Fruit fly (Drosophila melanogaster): ENCODE data around the gene CG43448.
A peak's percentile ranks its signal among the peaks of the same experiment; 100 is the strongest.

Gene CG43448

DNA sequence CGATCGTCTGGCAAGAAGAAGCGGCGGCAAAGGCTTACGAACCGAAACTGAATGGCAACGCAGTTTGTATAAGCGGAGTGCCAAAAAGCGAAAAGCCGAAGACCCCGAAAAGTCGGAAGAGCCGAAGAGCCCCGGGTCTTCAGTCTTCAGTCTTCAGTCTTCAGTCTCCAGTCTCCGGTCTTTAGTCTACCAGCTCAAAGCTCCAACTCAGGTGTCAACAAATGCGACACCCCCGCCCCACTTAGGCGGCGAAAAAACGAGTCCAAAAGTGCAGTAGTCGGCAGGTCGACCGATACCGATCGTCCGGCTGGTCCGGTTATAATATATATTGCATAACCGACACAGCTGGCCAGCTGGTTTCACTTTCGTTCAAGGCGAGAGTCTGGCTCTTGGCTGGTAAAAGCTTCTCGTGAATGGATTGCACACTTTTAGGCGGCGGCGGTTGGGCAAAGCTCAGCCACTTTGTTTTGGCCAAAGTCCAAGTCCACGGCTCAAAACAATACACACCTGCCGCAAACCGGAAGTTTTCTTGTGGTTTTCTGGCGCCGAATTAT lies 5.8 kb upstream of the CG43448 start, which contains the start of gene CG9737 (continued):
- peak; percentile 98 for TF ChIP-seq CG6854 (GFP tag; optimal IDR thresholded peaks at IDR 0.05)
- TF ChIP-seq CG8319 (GFP tag; optimal IDR thresholded peaks at IDR 0.05), result peak; percentile 37
- peak; percentile 82 for TF ChIP-seq eg (GFP tag; IDR thresholded peaks at IDR 0.05)
- peak; percentile 92 for TF ChIP-seq CG6276 (GFP tag; optimal IDR thresholded peaks at IDR 0.05)
- peak; percentile 90 for TF ChIP-seq Eip78C (GFP tag)
- peak; percentile 24 for TF ChIP-seq CG3032 (tag; optimal IDR thresholded peaks at IDR 0.05)
- TF ChIP-seq esn (GFP tag; optimal IDR thresholded peaks at IDR 0.05), result peak; percentile 44
- peak; percentile 71 for TF ChIP-seq spab (GFP tag; optimal IDR thresholded peaks at IDR 0.05)
- peak; percentile 99 for TF ChIP-seq vri (GFP tag; optimal IDR thresholded peaks at IDR 0.05)
- TF ChIP-seq CG10631 (GFP tag; optimal IDR thresholded peaks at IDR 0.05), result no peak
- no peak for TF ChIP-seq Gug (GFP tag; IDR thresholded peaks at IDR 0.05)
- TF ChIP-seq dac (GFP tag; optimal IDR thresholded peaks at IDR 0.05), result peak; percentile 50
- peak; percentile 0 for TF ChIP-seq fd85E (GFP tag; optimal IDR thresholded peaks at IDR 0.05)
- TF ChIP-seq fkh (GFP tag; optimal IDR thresholded peaks at IDR 0.05), result no peak
- peak; percentile 39 for TF ChIP-seq CG11762 (GFP tag; optimal IDR thresholded peaks at IDR 0.05; ENCODE audit: insufficient read depth)

dm6 chr3R:30240245-30240644 lies 2.7 kb upstream of the CG43448 start:
- TF ChIP-seq Blimp-1 (GFP tag; optimal IDR thresholded peaks at IDR 0.05) (peak; percentile 69), Lpt (GFP tag; optimal IDR thresholded peaks at IDR 0.05) (no peak), Hr38 (GFP tag; optimal IDR thresholded peaks at IDR 0.05) (no peak), CG1621 (tag; optimal IDR thresholded peaks at IDR 0.05) (no peak), CG8319 (GFP tag; optimal IDR thresholded peaks at IDR 0.05) (no peak), CG6276 (GFP tag; optimal IDR thresholded peaks at IDR 0.05) (no peak), salr (GFP tag; optimal IDR thresholded peaks at IDR 0.05) (no peak), eg (GFP tag; IDR thresholded peaks at IDR 0.05) (no peak)

DNA sequence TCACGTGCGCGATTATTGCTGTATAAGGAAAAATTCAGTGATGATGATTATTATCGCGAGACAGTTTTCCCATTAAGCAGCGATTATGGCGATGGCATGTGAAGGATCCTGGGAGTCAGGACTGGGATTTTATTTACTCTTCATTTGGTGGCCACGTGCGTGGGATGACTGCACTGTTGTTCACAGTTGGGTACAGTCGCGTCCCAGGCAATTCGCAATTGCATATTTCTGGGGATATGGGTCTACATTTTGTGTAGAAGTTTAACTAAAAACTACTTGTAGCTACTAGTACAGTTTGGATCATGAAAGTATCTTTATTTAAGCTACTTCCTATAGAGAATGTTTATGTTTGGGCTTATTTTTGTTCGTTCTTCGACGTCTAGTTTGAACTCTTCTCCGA lies 540 bp downstream of the CG43448 start:
- TF ChIP-seq dac (GFP tag; optimal IDR thresholded peaks at IDR 0.05) (no peak), salr (GFP tag; optimal IDR thresholded peaks at IDR 0.05) (no peak), CG1621 (tag; optimal IDR thresholded peaks at IDR 0.05) (no peak), OdsH (GFP tag; optimal IDR thresholded peaks at IDR 0.05) (no peak), Sox102F (GFP tag; optimal IDR thresholded peaks at IDR 0.05) (no peak), CG6276 (GFP tag; optimal IDR thresholded peaks at IDR 0.05) (no peak), CG8319 (GFP tag; optimal IDR thresholded peaks at IDR 0.05) (no peak)

DNA sequence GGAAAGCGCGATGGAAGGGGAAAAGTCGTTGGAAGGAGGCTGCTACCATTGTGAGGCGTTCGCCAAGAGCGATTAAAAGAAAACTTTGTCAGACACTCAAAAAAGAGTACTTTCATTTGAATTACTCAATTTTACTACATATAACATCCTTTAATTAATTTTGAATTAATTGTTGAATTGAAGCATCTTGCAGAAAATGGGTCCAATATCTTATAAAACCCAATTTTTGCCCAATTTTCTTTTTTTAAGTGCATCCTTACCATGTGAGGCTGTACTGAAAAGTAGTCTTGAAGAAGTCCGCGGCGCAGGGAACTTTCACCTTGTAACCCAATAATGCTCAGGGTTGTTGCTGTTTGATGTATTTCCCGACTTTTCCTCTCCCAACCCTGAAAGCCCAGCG lies 2.3 kb downstream of the CG43448 start:
- TF ChIP-seq svp (GFP tag), result no peak

- TF ChIP-seq fkh (GFP tag; optimal IDR thresholded peaks at IDR 0.05), result no peak
- no peak for TF ChIP-seq vri (GFP tag; optimal IDR thresholded peaks at IDR 0.05)
- no peak for TF ChIP-seq CG32006 (GFP tag; optimal IDR thresholded peaks at IDR 0.05)
- TF ChIP-seq fd85E (GFP tag; optimal IDR thresholded peaks at IDR 0.05), result no peak
- no peak for TF ChIP-seq CG6792 (GFP tag; optimal IDR thresholded peaks at IDR 0.05)
- no peak for TF ChIP-seq CG34406 (GFP tag; optimal IDR thresholded peaks at IDR 0.05)
- TF ChIP-seq CG10631 (GFP tag; optimal IDR thresholded peaks at IDR 0.05), result no peak
- no peak for TF ChIP-seq achi (GFP tag; optimal IDR thresholded peaks at IDR 0.05)
- no peak for TF ChIP-seq salr (GFP tag; optimal IDR thresholded peaks at IDR 0.05)
- TF ChIP-seq Met (GFP tag; optimal IDR thresholded peaks at IDR 0.05), result no peak
- no peak for TF ChIP-seq spab (GFP tag; optimal IDR thresholded peaks at IDR 0.05)
- no peak for TF ChIP-seq CG8119 (GFP tag; IDR thresholded peaks at IDR 0.05)
- no peak for TF ChIP-seq CG11762 (GFP tag; optimal IDR thresholded peaks at IDR 0.05; ENCODE audit: insufficient read depth)
- TF ChIP-seq lz (GFP tag; optimal IDR thresholded peaks at IDR 0.05), result no peak
- TF ChIP-seq net (GFP tag; optimal IDR thresholded peaks at IDR 0.05), result no peak
- TF ChIP-seq CG6276 (GFP tag; optimal IDR thresholded peaks at IDR 0.05), result no peak
- no peak for TF ChIP-seq Sox102F (GFP tag; optimal IDR thresholded peaks at IDR 0.05)
- TF ChIP-seq cyc (GFP tag; optimal IDR thresholded peaks at IDR 0.05), result no peak
- TF ChIP-seq svp (GFP tag), result no peak
These were observed 13.0 kb downstream of the CG43448 start for dm6 chr3R:30224577-30224976.
